Worm (Caenorhabditis elegans) whole organism, late embryonic: Measurements from ENCODE around the gene K09C4.2.
A peak's percentile ranks its signal among the peaks of the same experiment; 100 is the strongest.

Experiments
- C38D4.7 ChIP-seq: fragments of 200-800 bp; sonication (Bioruptor generic); optimal IDR thresholded peaks from 2 replicates; lab custom pipeline; 2018; ENCODE audit warnings: mild to moderate bottlenecking, missing genetic modification characterization, moderate library complexity, missing compliant biosample characterization
- K02D7.2 ChIP-seq: sonication (generic microtip); optimal IDR thresholded peaks from 2 replicates; lab custom pipeline; 2017; ENCODE audit warnings: mild to moderate bottlenecking, missing genetic modification characterization, missing compliant biosample characterization
- K09A11.1 ChIP-seq: sonication (generic microtip); optimal IDR thresholded peaks from 2 replicates; lab custom pipeline; 2017; ENCODE audit warnings: antibody characterized with exemption, mild to moderate bottlenecking, missing genetic modification characterization, missing compliant biosample characterization; ENCODE audit not compliant: insufficient read depth
- Y22D7AL.16 ChIP-seq: sonication (generic microtip); optimal IDR thresholded peaks from 2 replicates; lab custom pipeline; 2016; ENCODE audit warnings: missing genetic modification characterization, missing compliant biosample characterization
- ahr-1 ChIP-seq: sonication (generic microtip); optimal IDR thresholded peaks from 2 replicates; lab custom pipeline; 2016; ENCODE audit warnings: missing genetic modification characterization, missing compliant biosample characterization
- ceh-14 ChIP-seq: sonication (generic microtip); optimal IDR thresholded peaks from 2 replicates; lab custom pipeline; 2016; ENCODE audit warnings: missing genotype, missing genetic modification characterization, missing compliant biosample characterization
- ceh-18 ChIP-seq: sonication (generic microtip); optimal IDR thresholded peaks from 2 replicates; lab custom pipeline; 2016; ENCODE audit warnings: missing genetic modification characterization, missing compliant biosample characterization
- ceh-19 ChIP-seq: fragments of 200-800 bp; sonication (Bioruptor generic); optimal IDR thresholded peaks from 2 replicates; lab custom pipeline; 2018; ENCODE audit warnings: mild to moderate bottlenecking, missing genetic modification characterization, missing compliant biosample characterization
- ceh-24 ChIP-seq: sonication (generic microtip); optimal IDR thresholded peaks from 2 replicates; lab custom pipeline; 2016; ENCODE audit warnings: mild to moderate bottlenecking, missing genetic modification characterization, missing compliant biosample characterization
- ceh-34 ChIP-seq: sonication (generic microtip); optimal IDR thresholded peaks from 2 replicates; lab custom pipeline; 2016; ENCODE audit warnings: mild to moderate bottlenecking, missing genetic modification characterization, missing compliant biosample characterization
- ceh-45 ChIP-seq: fragments of 200-800 bp; sonication (Bioruptor generic); IDR thresholded peaks from 2 replicates; pipeline ENCODE4 v1.3.6; 2022; ENCODE audit warnings: missing genetic modification reagents, missing genetic modification characterization, missing compliant biosample characterization
- ceh-9 ChIP-seq: sonication (generic microtip); optimal IDR thresholded peaks from 2 replicates; lab custom pipeline; 2016; ENCODE audit warnings: mild to moderate bottlenecking, missing genetic modification characterization, inconsistent platforms, missing compliant biosample characterization
- dmd-4 ChIP-seq: sonication (generic microtip); optimal IDR thresholded peaks from 2 replicates; lab custom pipeline; 2016; ENCODE audit warnings: borderline replicate concordance, missing genetic modification characterization, missing compliant biosample characterization
- dve-1 ChIP-seq: sonication (generic microtip); optimal IDR thresholded peaks from 2 replicates; lab custom pipeline; 2017; ENCODE audit warnings: antibody characterized with exemption, mild to moderate bottlenecking, missing genetic modification characterization, missing compliant biosample characterization
- elt-2 ChIP-seq: sonication (generic microtip); optimal IDR thresholded peaks from 2 replicates; lab custom pipeline; 2016; ENCODE audit warnings: missing genetic modification reagents, missing genetic modification characterization, missing compliant biosample characterization
- ets-4 ChIP-seq: sonication (generic microtip); optimal IDR thresholded peaks from 2 replicates; lab custom pipeline; 2016; ENCODE audit warnings: missing genetic modification characterization, missing compliant biosample characterization
- fax-1 ChIP-seq: sonication (generic microtip); optimal IDR thresholded peaks from 2 replicates; lab custom pipeline; 2016; ENCODE audit warnings: missing genotype, missing genetic modification characterization, missing compliant biosample characterization
- hlh-15 ChIP-seq: sonication (generic microtip); optimal IDR thresholded peaks from 2 replicates; lab custom pipeline; 2016; ENCODE audit warnings: missing genetic modification characterization, missing compliant biosample characterization
- hlh-30 ChIP-seq: sonication (generic microtip); optimal IDR thresholded peaks from 2 replicates; lab custom pipeline; 2017; ENCODE audit warnings: antibody characterized with exemption, missing genetic modification characterization, missing compliant biosample characterization; ENCODE audit not compliant: insufficient read depth
- hlh-6 ChIP-seq: sonication (generic microtip); optimal IDR thresholded peaks from 2 replicates; lab custom pipeline; 2016; ENCODE audit warnings: missing genotype, missing genetic modification characterization, missing compliant biosample characterization
- lin-11 ChIP-seq: fragments of 200-800 bp; sonication (Bioruptor generic); optimal IDR thresholded peaks from 2 replicates; lab custom pipeline; 2018; ENCODE audit warnings: mild to moderate bottlenecking, missing genetic modification characterization, missing compliant biosample characterization
- nfya-1 ChIP-seq: sonication (generic microtip); optimal IDR thresholded peaks from 2 replicates; lab custom pipeline; 2017; ENCODE audit warnings: missing genetic modification characterization, mild to moderate bottlenecking, missing compliant biosample characterization, antibody characterized with exemption, moderate library complexity
- nhr-11 ChIP-seq: fragments of 150-350 bp; optimal IDR thresholded peaks from 2 replicates; lab custom pipeline; 2014; ENCODE audit warnings: missing biosample characterization, missing genetic modification characterization
- npax-4 ChIP-seq: sonication (generic microtip); optimal IDR thresholded peaks from 2 replicates; lab custom pipeline; 2016; ENCODE audit warnings: missing genetic modification characterization, missing compliant biosample characterization
- odd-2 ChIP-seq: sonication (generic microtip); optimal IDR thresholded peaks from 2 replicates; lab custom pipeline; 2017; ENCODE audit warnings: antibody characterized with exemption, mild to moderate bottlenecking, missing genetic modification characterization, missing compliant biosample characterization
- pax-1 ChIP-seq: fragments of 150-350 bp; optimal IDR thresholded peaks from 2 replicates; lab custom pipeline; 2014; ENCODE audit warnings: missing biosample characterization, missing genetic modification characterization
- pha-2 ChIP-seq: sonication (generic microtip); optimal IDR thresholded peaks from 2 replicates; lab custom pipeline; 2017; ENCODE audit warnings: mild to moderate bottlenecking, missing genetic modification characterization, missing compliant biosample characterization
- pqm-1 ChIP-seq: sonication (generic microtip); optimal IDR thresholded peaks from 2 replicates; lab custom pipeline; 2016; ENCODE audit warnings: missing genetic modification characterization, missing compliant biosample characterization
- ref-2 ChIP-seq: sonication (generic microtip); optimal IDR thresholded peaks from 2 replicates; lab custom pipeline; 2016; ENCODE audit warnings: missing genetic modification characterization, missing compliant biosample characterization
- sdc-2 ChIP-seq: sonication (generic microtip); optimal IDR thresholded peaks from 2 replicates; lab custom pipeline; 2016; ENCODE audit warnings: missing genotype, missing genetic modification characterization, missing compliant biosample characterization
- sox-2 ChIP-seq: fragments of 200-800 bp; sonication (Bioruptor generic); IDR thresholded peaks from 2 replicates; pipeline ENCODE4 v1.3.6; 2022; ENCODE audit warnings: missing genetic modification reagents, missing genetic modification characterization, missing compliant biosample characterization
- sox-4 ChIP-seq: sonication (generic microtip); optimal IDR thresholded peaks from 2 replicates; lab custom pipeline; 2017; ENCODE audit warnings: mild to moderate bottlenecking, missing genetic modification characterization, inconsistent platforms, missing compliant biosample characterization
- tbx-2 ChIP-seq: sonication (generic microtip); optimal IDR thresholded peaks from 2 replicates; lab custom pipeline; 2016; ENCODE audit warnings: missing genetic modification characterization, missing compliant biosample characterization
- tbx-7 ChIP-seq: sonication (generic microtip); optimal IDR thresholded peaks from 2 replicates; lab custom pipeline; 2016; ENCODE audit warnings: missing genotype, missing genetic modification characterization, missing compliant biosample characterization
- unc-55 ChIP-seq: sonication (generic microtip); optimal IDR thresholded peaks from 2 replicates; lab custom pipeline; 2017; ENCODE audit warnings: missing biosample characterization, missing genetic modification reagents, missing genetic modification characterization
- unc-86 ChIP-seq: sonication (generic microtip); optimal IDR thresholded peaks from 2 replicates; lab custom pipeline; 2016; ENCODE audit warnings: missing genetic modification characterization, missing compliant biosample characterization
- ztf-16 ChIP-seq: sonication (generic microtip); optimal IDR thresholded peaks from 2 replicates; lab custom pipeline; 2017; ENCODE audit warnings: missing genetic modification characterization, missing compliant biosample characterization

The K09C4.2 gene

ce11 chrX:3282306-3282705 lies 14.0 kb upstream of the K09C4.2 start, which contains the start of gene K09C4.5:
K09C4.5 (plus strand) TSS chrX:3282631.
- TF ChIP-seq pha-2 (tag; lab: Kevin White, UChicago), result no peak
- no peak for TF ChIP-seq ceh-45 (GFP tag; lab: Robert Waterston, UW)
- no peak for TF ChIP-seq pax-1 (tag; lab: Kevin White, UChicago)
- TF ChIP-seq nfya-1, result no peak
- no peak for TF ChIP-seq unc-55 (GFP tag; lab: Kevin White, UChicago)
- TF ChIP-seq ceh-18, result no peak
- no peak for TF ChIP-seq sox-4 (tag; lab: Kevin White, UChicago)
- TF ChIP-seq dve-1, result no peak
- no peak for TF ChIP-seq K09A11.1 (tag; lab: Kevin White, UChicago)
- TF ChIP-seq hlh-6 (tag; lab: Kevin White, UChicago), result no peak
- TF ChIP-seq ceh-9, result no peak
- no peak for TF ChIP-seq npax-4
- no peak for TF ChIP-seq dmd-4
- TF ChIP-seq ztf-16 (tag; lab: Kevin White, UChicago), result no peak
- TF ChIP-seq sdc-2, result no peak
- no peak for TF ChIP-seq Y22D7AL.16 (tag; lab: Kevin White, UChicago)
- no peak for TF ChIP-seq pqm-1 (tag; lab: Kevin White, UChicago)

DNA sequence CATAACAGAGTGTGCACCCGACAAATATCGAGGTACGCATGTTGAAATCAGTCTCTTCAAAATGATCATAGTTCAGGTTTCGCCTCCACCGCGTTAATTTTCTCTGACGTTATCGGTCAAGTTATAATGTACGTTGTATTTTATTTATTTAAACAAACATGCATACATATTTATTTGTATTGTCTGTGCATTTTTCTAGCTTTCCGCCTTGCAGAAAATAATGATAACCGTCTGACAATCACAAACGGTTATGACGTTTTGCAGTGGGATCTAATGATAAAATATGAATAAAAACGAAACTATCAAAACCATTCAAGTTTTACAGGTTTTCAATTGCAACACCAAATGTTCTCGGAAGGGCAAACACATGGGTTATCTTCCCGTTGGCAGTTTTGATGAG lies 13.1 kb upstream of the K09C4.2 start:
- TF ChIP-seq elt-2 (tag; lab: Kevin White, UChicago) (peak; percentile 3), C38D4.7 (no peak), hlh-15 (tag; lab: Kevin White, UChicago) (no peak)
- TF ChIP-seq, all 69 proteins: peak for 1

- no peak for TF ChIP-seq sox-2 (GFP tag; lab: Robert Waterston, UW)
- no peak for TF ChIP-seq ceh-14
- TF ChIP-seq fax-1 (tag; lab: Kevin White, UChicago), result no peak
- no peak for TF ChIP-seq unc-86 (tag; lab: Kevin White, UChicago)
- TF ChIP-seq ceh-24, result no peak
- no peak for TF ChIP-seq ceh-34
Measured at ce11 chrX:3284967-3285366, 11.3 kb upstream of the K09C4.2 start.

- no peak for TF ChIP-seq nhr-11
Measured at ce11 chrX:3285448-3285847, 10.8 kb upstream of the K09C4.2 start.

- TF ChIP-seq ref-2 (no peak), ceh-19 (no peak), ahr-1 (tag; lab: Kevin White, UChicago) (no peak), K02D7.2 (tag; lab: Kevin White, UChicago) (no peak), tbx-7 (no peak), odd-2 (tag; lab: Kevin White, UChicago) (no peak), ceh-34 (no peak), ceh-18 (no peak), unc-86 (tag; lab: Kevin White, UChicago) (no peak), ceh-45 (GFP tag; lab: Robert Waterston, UW) (no peak), elt-2 (tag; lab: Kevin White, UChicago) (no peak), tbx-2 (tag; lab: Kevin White, UChicago) (no peak), sox-2 (GFP tag; lab: Robert Waterston, UW) (no peak), ceh-14 (no peak), hlh-30 (tag; lab: Kevin White, UChicago) (no peak), lin-11 (tag; lab: Kevin White, UChicago) (no peak), ets-4 (tag; lab: Kevin White, UChicago) (no peak)
Measured at ce11 chrX:3289183-3289582, 7.1 kb upstream of the K09C4.2 start, which contains the start of gene K09C4.4. K09C4.4 (plus strand) TSS chrX:3289483.
